Worm (Caenorhabditis elegans) whole organism, late embryonic: Measurements from ENCODE around the gene B0496.6.

Experiments
- sox-4 ChIP-seq: sonication (generic microtip); optimal IDR thresholded peaks from 2 replicates; lab custom pipeline; 2017; ENCODE audit warnings: mild to moderate bottlenecking, missing genetic modification characterization, inconsistent platforms, missing compliant biosample characterization
- unc-55 ChIP-seq: sonication (generic microtip); optimal IDR thresholded peaks from 2 replicates; lab custom pipeline; 2017; ENCODE audit warnings: missing biosample characterization, missing genetic modification reagents, missing genetic modification characterization

ce11 chrIV:7451345-7451744 is 32.4 kb downstream of the B0496.6 start, which contains the start of gene tes-1:
- TF ChIP-seq unc-55 (GFP tag; lab: Kevin White, UChicago), result no peak
- no peak for TF ChIP-seq sox-4
